Fruit fly (Drosophila melanogaster) whole organism: ENCODE results near the gene CG2962.

Experiments
- CG8478 ChIP-seq: fragments of >200 bp; optimal IDR thresholded peaks from 2 replicates; lab custom pipeline; 2018; ENCODE audit warnings: inconsistent platforms
- Dll ChIP-seq: fragments of >200 bp; optimal IDR thresholded peaks from 2 replicates; lab custom pipeline; 2017
- EcR ChIP-seq, 2 experiments: fragments of >200 bp; optimal IDR thresholded peaks; 2 replicates each; lab custom pipeline; 2017; ENCODE audit warnings: missing biosample characterization in 2 of 2, missing genetic modification characterization in 2 of 2, missing genetic modification reagents in 2 of 2
- psq ChIP-seq: fragments of >200 bp; optimal IDR thresholded peaks from 2 replicates; lab custom pipeline; 2017

DNA sequence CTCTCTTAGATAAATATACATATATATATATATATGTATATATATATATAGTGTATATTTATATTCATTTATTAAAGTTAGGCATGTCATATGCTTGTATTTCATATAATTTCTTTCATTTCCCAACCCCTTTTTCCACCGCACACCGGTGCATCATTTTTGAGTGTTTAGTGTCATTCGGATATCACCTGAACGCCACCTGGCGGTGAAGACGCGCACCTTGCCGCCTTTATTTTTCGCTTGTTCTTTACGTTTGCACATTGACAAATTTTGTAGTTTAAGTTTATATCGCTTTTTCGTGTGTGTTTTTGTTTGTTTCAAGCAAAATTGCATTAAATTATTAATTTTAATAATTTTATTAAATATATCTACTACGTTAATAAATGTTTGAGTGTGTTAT lies 10.4 kb downstream of the CG2962 start:
- TF ChIP-seq psq (lab: Kevin White, UChicago) (no peak), Dll (lab: Kevin White, UChicago) (no peak), CG8478 (lab: Kevin White, UChicago) (no peak), EcR (GFP tag; optimal IDR thresholded peaks at IDR 0.05; lab: Kevin White, UChicago) (no peak)
